Worm (Caenorhabditis elegans) whole organism, midembryonic: ENCODE results near the gene best-9.

Experiments used
- T22C8.4 ChIP-seq: fragments of 200-800 bp; sonication (Bioruptor generic); IDR thresholded peaks from 2 replicates; pipeline ENCODE4 v1.3.6; 2022; ENCODE audit warnings: missing genetic modification characterization, missing compliant biosample characterization
- cog-1 ChIP-seq: sonication (generic microtip); optimal IDR thresholded peaks from 2 replicates; lab custom pipeline; 2016; ENCODE audit warnings: missing genetic modification characterization, missing compliant biosample characterization
- flt-1 ChIP-seq: fragments of 200-800 bp; sonication (Bioruptor generic); IDR thresholded peaks from 2 replicates; pipeline ENCODE4 v1.3.6; 2022; ENCODE audit warnings: missing genetic modification characterization, missing compliant biosample characterization
- klf-2 ChIP-seq: fragments of 200-800 bp; sonication (Bioruptor generic); conservative IDR thresholded peaks from 2 replicates; pipeline ENCODE4 v1.3.6; 2022; ENCODE audit warnings: missing genetic modification reagents, missing genetic modification characterization, missing compliant biosample characterization
- med-1 ChIP-seq: sonication (generic microtip); optimal IDR thresholded peaks from 2 replicates; lab custom pipeline; 2017; ENCODE audit warnings: missing genetic modification characterization, mild to moderate bottlenecking, missing compliant biosample characterization, antibody characterized with exemption, missing genetic modification reagents; ENCODE audit not compliant: insufficient read depth
- ref-1 ChIP-seq: fragments of 200-800 bp; sonication (Bioruptor generic); conservative IDR thresholded peaks from 2 replicates; pipeline ENCODE4 v1.3.6; 2022; ENCODE audit warnings: missing genetic modification reagents, missing genetic modification characterization, missing compliant biosample characterization
- tab-1 ChIP-seq: fragments of 200-800 bp; sonication (Bioruptor generic); IDR thresholded peaks from 2 replicates; pipeline ENCODE4 v1.3.6; 2022; ENCODE audit warnings: missing genetic modification characterization, missing compliant biosample characterization
- ztf-23 ChIP-seq: fragments of 200-800 bp; sonication (Bioruptor generic); IDR thresholded peaks from 2 replicates; pipeline ENCODE4 v1.3.6; 2022; ENCODE audit warnings: missing genetic modification reagents, missing genetic modification characterization, missing compliant biosample characterization
- ztf-29 ChIP-seq: fragments of 200-800 bp; sonication (Bioruptor generic); IDR thresholded peaks from 2 replicates; pipeline ENCODE4 v1.3.6; 2022; ENCODE audit warnings: missing genetic modification reagents, missing genetic modification characterization, missing compliant biosample characterization

best-9 gene

DNA sequence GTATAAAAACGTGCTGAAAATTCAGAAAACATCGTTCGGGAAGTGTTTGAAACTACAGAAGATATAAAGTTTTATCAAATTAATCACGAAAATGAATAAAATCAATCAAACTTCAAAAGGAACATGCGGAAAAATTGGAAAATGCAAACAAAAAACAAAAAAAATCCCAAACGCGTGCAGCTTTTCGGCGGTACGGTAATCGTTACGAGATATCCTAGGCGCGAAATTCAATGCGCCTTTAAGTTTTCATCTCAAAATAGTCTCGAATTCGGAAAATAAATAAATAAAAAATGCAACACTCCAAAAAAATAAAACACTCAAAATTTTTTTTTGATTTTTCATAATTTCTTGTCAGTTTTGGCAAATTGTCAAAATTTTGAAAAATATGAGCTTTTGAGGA lies 30.7 kb upstream of the best-9 start:
- no peak for TF ChIP-seq med-1 (GFP tag; lab: Kevin White, UChicago)
- no peak for TF ChIP-seq tab-1 (GFP tag; lab: Robert Waterston, UW)
- TF ChIP-seq klf-2: no peak

- TF ChIP-seq cog-1 (tag; lab: Kevin White, UChicago): no peak
- TF ChIP-seq ref-1 (GFP tag; lab: Robert Waterston, UW): no peak
- no peak for TF ChIP-seq flt-1 (GFP tag; lab: Robert Waterston, UW)
- TF ChIP-seq med-1 (GFP tag; lab: Kevin White, UChicago): no peak
- TF ChIP-seq klf-2: no peak
- no peak for TF ChIP-seq ztf-29 (GFP tag; lab: Robert Waterston, UW)
- no peak for TF ChIP-seq T22C8.4
- TF ChIP-seq ztf-23: no peak
- no peak for TF ChIP-seq tab-1 (GFP tag; lab: Robert Waterston, UW)
Observed at ce11 chrIV:6531450-6531849, 29.1 kb upstream of the best-9 start, which contains the start of gene C01G5.4. Gene C01G5.4, plus strand, starts transcription at chrIV:6531750.

DNA sequence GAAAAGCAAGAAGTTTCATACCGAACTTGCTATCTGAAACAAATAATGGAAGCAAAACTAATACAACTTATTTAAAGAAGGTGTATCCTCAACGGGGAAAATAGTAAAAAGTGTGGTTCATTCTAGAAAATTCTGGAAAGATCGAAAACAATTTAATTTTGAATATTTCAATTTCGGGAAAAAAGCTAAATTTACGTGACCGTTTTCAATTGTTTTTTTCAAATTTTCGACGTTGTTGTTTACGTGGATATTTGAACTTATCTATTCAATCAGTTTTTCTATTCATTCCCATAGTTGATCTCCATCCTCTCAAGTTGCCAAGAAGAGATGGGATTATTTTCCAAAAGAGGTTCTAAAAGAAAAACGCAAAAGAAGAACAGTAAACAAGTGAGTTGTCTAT lies 24.6 kb upstream of the best-9 start, which contains the start of gene C01G5.3:
Gene C01G5.3, plus strand, starts transcription at position 301 of the 400 bp plus-strand sequence.
- TF ChIP-seq cog-1 (tag; lab: Kevin White, UChicago): no peak
- no peak for TF ChIP-seq T22C8.4
- TF ChIP-seq ref-1 (GFP tag; lab: Robert Waterston, UW): no peak
- no peak for TF ChIP-seq tab-1 (GFP tag; lab: Robert Waterston, UW)
- TF ChIP-seq ztf-29 (GFP tag; lab: Robert Waterston, UW): no peak
- TF ChIP-seq ztf-23: no peak
- no peak for TF ChIP-seq klf-2
- no peak for TF ChIP-seq med-1 (GFP tag; lab: Kevin White, UChicago)
- no peak for TF ChIP-seq flt-1 (GFP tag; lab: Robert Waterston, UW)

DNA sequence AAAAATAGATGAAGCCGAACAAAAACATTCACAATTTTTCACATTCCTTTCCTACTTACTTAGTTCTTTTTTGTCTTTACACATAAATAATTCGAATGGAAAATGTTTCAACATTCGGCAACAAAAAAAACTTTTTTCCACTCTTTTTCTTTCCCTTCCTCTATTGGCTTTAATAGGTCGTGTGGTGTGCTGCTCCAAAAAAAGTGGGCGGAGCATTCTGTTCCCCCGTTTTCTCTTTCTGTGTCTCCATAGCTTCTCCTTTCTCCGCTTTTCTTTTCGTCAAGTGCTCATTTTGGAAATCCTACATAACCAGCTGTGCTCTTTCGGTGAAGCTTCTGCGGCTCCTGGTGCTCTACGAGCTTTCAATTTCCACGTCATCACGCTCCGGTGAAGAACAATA lies 19.1 kb upstream of the best-9 start, which contains the start of gene C01G5.25:
Gene C01G5.25, plus strand, starts transcription at position 250 of the 400 bp plus-strand sequence.
- TF ChIP-seq flt-1 (GFP tag; lab: Robert Waterston, UW) (no peak), med-1 (GFP tag; lab: Kevin White, UChicago) (no peak), cog-1 (tag; lab: Kevin White, UChicago) (no peak), T22C8.4 (no peak), ztf-23 (no peak)

DNA sequence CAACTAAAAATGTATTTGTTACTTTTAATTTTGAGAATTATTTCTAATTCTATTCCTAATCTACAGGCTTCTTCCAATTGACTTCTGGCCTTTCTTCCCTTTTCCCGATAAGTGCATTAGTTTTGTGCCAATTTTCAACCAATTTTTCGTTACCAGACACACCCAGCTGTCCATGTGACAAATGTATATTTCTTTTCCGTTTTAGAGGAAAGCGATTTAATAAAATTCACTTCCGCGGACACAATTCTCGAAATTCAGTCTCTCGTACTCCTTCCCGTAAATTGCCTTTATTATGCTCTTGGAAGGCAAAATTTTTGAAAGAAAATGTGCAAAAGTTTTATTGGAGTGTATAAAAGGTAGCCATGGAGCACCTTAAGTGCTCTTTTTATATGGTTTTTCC lies 17.6 kb upstream of the best-9 start:
- TF ChIP-seq ztf-29 (GFP tag; lab: Robert Waterston, UW) (no peak), klf-2 (no peak), med-1 (GFP tag; lab: Kevin White, UChicago) (no peak), flt-1 (GFP tag; lab: Robert Waterston, UW) (no peak), tab-1 (GFP tag; lab: Robert Waterston, UW) (no peak), cog-1 (tag; lab: Kevin White, UChicago) (no peak), ztf-23 (no peak), ref-1 (GFP tag; lab: Robert Waterston, UW) (no peak), T22C8.4 (no peak)

DNA sequence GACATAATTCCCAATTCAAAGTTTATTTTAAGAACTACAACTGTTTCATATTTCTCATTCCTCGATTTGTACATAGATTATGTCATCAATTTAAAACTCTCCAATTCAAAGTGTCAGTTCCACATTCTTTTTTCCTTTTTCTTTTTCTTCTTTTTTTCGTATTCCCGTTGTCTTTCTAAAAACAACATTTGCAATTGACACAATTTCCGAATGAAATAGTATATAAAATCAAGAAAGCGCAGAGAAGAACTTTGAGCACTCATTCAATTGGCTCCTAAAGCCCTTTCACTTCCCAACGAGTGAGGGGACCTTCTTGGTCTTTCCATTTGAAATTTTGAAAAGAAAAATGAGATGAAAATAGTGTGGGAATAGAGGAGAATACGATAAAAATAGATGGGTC lies 13.1 kb upstream of the best-9 start:
- TF ChIP-seq flt-1 (GFP tag; lab: Robert Waterston, UW): no peak

DNA sequence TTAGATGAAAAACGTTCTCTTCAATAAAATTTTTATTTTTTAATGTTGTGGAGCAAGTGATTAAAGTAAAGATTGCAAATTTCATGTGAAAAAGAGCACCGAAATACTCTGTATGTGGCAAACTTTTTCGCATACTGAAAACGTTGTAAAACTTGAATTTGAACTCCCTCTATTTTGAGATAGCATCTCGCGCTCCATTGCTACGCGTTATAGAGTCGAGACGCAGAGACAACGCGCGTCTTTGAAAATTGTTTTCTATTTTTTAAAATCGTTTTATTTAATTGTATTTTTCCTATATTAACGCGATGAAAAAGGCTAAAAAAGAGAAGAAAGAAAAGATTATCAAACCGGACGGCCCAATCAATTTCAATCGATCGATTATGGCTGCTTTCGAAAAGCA lies 11.9 kb upstream of the best-9 start, which contains the start of gene fan-1:
Gene fan-1, plus strand, starts transcription at position 78 of the 400 bp plus-strand sequence.
- TF ChIP-seq med-1 (GFP tag; lab: Kevin White, UChicago) (no peak), ztf-23 (0 out of 2 replicates have a peak, but pooled peaks have one; percentile 40)

DNA sequence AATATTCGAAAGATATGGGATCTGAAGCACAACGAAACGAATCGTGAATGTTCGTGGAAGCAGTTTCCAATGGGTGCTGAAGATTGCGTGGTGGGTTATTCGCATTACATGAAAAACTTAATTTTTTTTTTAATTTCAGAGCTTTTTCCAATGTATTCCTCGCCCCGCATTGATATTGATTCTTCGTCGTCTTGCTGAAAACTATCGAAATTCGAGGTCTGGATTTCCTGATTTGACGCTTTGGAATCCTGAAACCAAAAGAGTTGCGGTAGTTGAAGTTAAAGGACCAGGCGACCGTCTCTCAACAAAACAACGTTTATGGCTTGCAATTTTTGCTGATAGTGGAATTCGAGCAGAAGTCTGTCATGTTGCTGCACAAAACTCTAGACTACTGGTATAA lies 8.5 kb upstream of the best-9 start:
- TF ChIP-seq klf-2 (no peak), T22C8.4 (no peak), ref-1 (GFP tag; lab: Robert Waterston, UW) (no peak), cog-1 (tag; lab: Kevin White, UChicago) (no peak), ztf-23 (no peak), ztf-29 (GFP tag; lab: Robert Waterston, UW) (no peak), med-1 (GFP tag; lab: Kevin White, UChicago) (no peak), tab-1 (GFP tag; lab: Robert Waterston, UW) (no peak), flt-1 (GFP tag; lab: Robert Waterston, UW) (no peak)

DNA sequence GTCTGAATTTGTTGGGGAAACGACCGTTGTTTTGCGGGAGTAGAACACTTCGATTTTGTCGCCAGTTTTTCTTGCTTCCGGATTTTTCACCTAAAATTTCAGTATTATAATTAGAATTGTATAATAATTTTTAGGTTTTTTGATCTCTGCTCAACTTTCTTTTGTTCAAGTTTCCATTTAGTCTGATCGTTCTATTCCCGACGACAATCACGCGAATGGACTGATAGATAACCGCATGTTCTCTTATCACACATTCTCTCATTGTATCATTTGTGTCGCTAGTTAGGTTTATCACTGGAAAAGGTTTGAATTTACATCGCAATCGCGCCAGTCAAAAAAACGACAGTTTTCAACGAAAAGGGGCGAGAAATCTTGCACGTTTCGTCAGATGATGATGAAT lies 5.7 kb upstream of the best-9 start:
- no peak for TF ChIP-seq flt-1 (GFP tag; lab: Robert Waterston, UW)
- no peak for TF ChIP-seq klf-2
- no peak for TF ChIP-seq med-1 (GFP tag; lab: Kevin White, UChicago)
- TF ChIP-seq T22C8.4: no peak
- TF ChIP-seq ref-1 (GFP tag; lab: Robert Waterston, UW): no peak
- TF ChIP-seq ztf-23: no peak
- no peak for TF ChIP-seq tab-1 (GFP tag; lab: Robert Waterston, UW)
- no peak for TF ChIP-seq ztf-29 (GFP tag; lab: Robert Waterston, UW)
- no peak for TF ChIP-seq cog-1 (tag; lab: Kevin White, UChicago)

ce11 chrIV:6555388-6556330 lies 4.9 kb upstream of the best-9 start, which contains the start of gene paqr-1:
Gene paqr-1, minus strand, starts transcription at chrIV:6555438.
- TF ChIP-seq med-1 (GFP tag; lab: Kevin White, UChicago): no peak
- TF ChIP-seq T22C8.4: no peak
- TF ChIP-seq klf-2: no peak
- TF ChIP-seq tab-1 (GFP tag; lab: Robert Waterston, UW): no peak
- TF ChIP-seq cog-1 (tag; lab: Kevin White, UChicago): no peak
- no peak for TF ChIP-seq ref-1 (GFP tag; lab: Robert Waterston, UW)
- no peak for TF ChIP-seq ztf-29 (GFP tag; lab: Robert Waterston, UW)
- TF ChIP-seq ztf-23: no peak
- no peak for TF ChIP-seq flt-1 (GFP tag; lab: Robert Waterston, UW)
